Worm (Caenorhabditis elegans) whole organism, young adult: ENCODE data around the gene hpo-10.

Experiments used
- B0035.1 ChIP-seq: sonication (generic microtip); optimal IDR thresholded peaks from 2 replicates; lab custom pipeline; 2016; ENCODE audit warnings: missing genetic modification characterization, mild to moderate bottlenecking, missing compliant biosample characterization, missing genotype, missing genetic modification reagents
- C06A6.2 ChIP-seq: fragments of 200-800 bp; sonication (Bioruptor generic); conservative IDR thresholded peaks from 2 replicates; pipeline ENCODE4 v1.3.6; 2022; ENCODE audit warnings: missing genetic modification characterization, missing compliant biosample characterization
- F10E7.11 ChIP-seq: sonication (generic microtip); optimal IDR thresholded peaks from 2 replicates; lab custom pipeline; 2017; ENCODE audit warnings: mild to moderate bottlenecking, missing genetic modification characterization, moderate library complexity, missing compliant biosample characterization
- F52B5.7 ChIP-seq: sonication (generic microtip); optimal IDR thresholded peaks from 2 replicates; lab custom pipeline; 2016; ENCODE audit warnings: mild to moderate bottlenecking, missing genetic modification characterization, missing compliant biosample characterization
- F57C9.4 ChIP-seq: sonication (generic microtip); optimal IDR thresholded peaks from 2 replicates; lab custom pipeline; 2017; ENCODE audit warnings: mild to moderate bottlenecking, missing genetic modification characterization, missing compliant biosample characterization
- Y53G8AR.9 ChIP-seq: fragments of 200-800 bp; sonication (Bioruptor generic); conservative IDR thresholded peaks from 2 replicates; pipeline ENCODE4 v1.3.6; 2022; ENCODE audit warnings: missing genetic modification reagents, missing genetic modification characterization, missing compliant biosample characterization
- Y79H2A.3 ChIP-seq: fragments of 200-800 bp; sonication (Bioruptor generic); conservative IDR thresholded peaks from 2 replicates; pipeline ENCODE4 v1.3.6; 2022; ENCODE audit warnings: missing genetic modification reagents, missing genetic modification characterization, missing compliant biosample characterization
- ZK185.1 ChIP-seq: sonication (generic microtip); optimal IDR thresholded peaks from 2 replicates; lab custom pipeline; 2016; ENCODE audit warnings: mild to moderate bottlenecking, missing genetic modification characterization, missing compliant biosample characterization; ENCODE audit not compliant: poor library complexity, severe bottlenecking
- akir-1 ChIP-seq: fragments of 200-800 bp; sonication (Bioruptor generic); optimal IDR thresholded peaks from 2 replicates; lab custom pipeline; 2018; ENCODE audit warnings: mild to moderate bottlenecking, missing genetic modification characterization, moderate library complexity, missing compliant biosample characterization
- ama-1 ChIP-seq, 3 experiments: fragments of 150-350 bp in 1 of 3; sonication (generic microtip) in 2 of 3; optimal IDR thresholded peaks; 2 replicates each; lab custom pipeline; 2014 to 2018; ENCODE audit warnings: missing biosample characterization in 2 of 3, missing genetic modification characterization in 2 of 3, missing genetic modification reagents in 2 of 3
- bed-2 ChIP-seq: fragments of 200-800 bp; sonication (Bioruptor generic); IDR thresholded peaks from 2 replicates; pipeline ENCODE4 v1.3.6; 2022; ENCODE audit warnings: missing genetic modification reagents, missing genetic modification characterization, missing compliant biosample characterization
- cebp-1 ChIP-seq, 2 experiments: fragments of 200-800 bp in 1 of 2; sonication (Bioruptor generic) in 1 of 2; sonication (generic microtip) in 1 of 2; IDR thresholded peaks in 1 of 2; optimal IDR thresholded peaks in 1 of 2; 2 replicates each; pipeline versions ENCODE4 v1.3.6 to Lab custom; 2017 to 2022; ENCODE audit warnings: missing compliant biosample characterization in 2 of 2, missing genetic modification characterization in 2 of 2, mild to moderate bottlenecking in 1 of 2, missing genetic modification reagents in 1 of 2, moderate library complexity in 1 of 2
- cebp-2 ChIP-seq: fragments of 200-800 bp; sonication (Bioruptor generic); IDR thresholded peaks from 2 replicates; pipeline ENCODE4 v1.3.6; 2022; ENCODE audit warnings: missing genetic modification characterization, missing compliant biosample characterization
- ceh-58 ChIP-seq: fragments of 200-800 bp; sonication (Bioruptor generic); IDR thresholded peaks from 2 replicates; pipeline ENCODE4 v1.3.6; 2022; ENCODE audit warnings: missing genetic modification characterization, missing compliant biosample characterization
- efl-1 ChIP-seq: fragments of 150-350 bp; optimal IDR thresholded peaks from 2 replicates; lab custom pipeline; 2014; ENCODE audit warnings: missing biosample characterization, missing genetic modification reagents, missing genetic modification characterization
- egl-18 ChIP-seq: fragments of 200-800 bp; sonication (Bioruptor generic); IDR thresholded peaks from 2 replicates; pipeline ENCODE4 v1.3.6; 2022; ENCODE audit warnings: missing genetic modification reagents, missing genetic modification characterization, missing compliant biosample characterization
- fkh-3 ChIP-seq: sonication (generic microtip); optimal IDR thresholded peaks from 2 replicates; lab custom pipeline; 2016; ENCODE audit warnings: mild to moderate bottlenecking, missing genetic modification characterization, missing compliant biosample characterization
- hlh-12 ChIP-seq: sonication (generic microtip); optimal IDR thresholded peaks from 2 replicates; lab custom pipeline; 2016; ENCODE audit warnings: missing genetic modification characterization, missing compliant biosample characterization
- hmg-1.2 ChIP-seq: fragments of 200-800 bp; sonication (Bioruptor generic); IDR thresholded peaks from 2 replicates; pipeline ENCODE4 v1.3.6; 2022; ENCODE audit warnings: missing genetic modification reagents, missing genetic modification characterization, missing compliant biosample characterization
- hsf-1 ChIP-seq: fragments of 200-800 bp; sonication (Bioruptor generic); IDR thresholded peaks from 2 replicates; pipeline ENCODE4 v1.3.6; 2022; ENCODE audit warnings: missing genetic modification reagents, missing genetic modification characterization, missing compliant biosample characterization
- let-526 ChIP-seq: fragments of 200-800 bp; sonication (Bioruptor generic); IDR thresholded peaks from 2 replicates; pipeline ENCODE4 v1.3.6; 2022; ENCODE audit warnings: missing genetic modification reagents, missing genetic modification characterization, missing compliant biosample characterization
- let-607 ChIP-seq, 2 experiments: fragments of 200-800 bp in 1 of 2; sonication (Bioruptor generic) in 1 of 2; sonication (generic microtip) in 1 of 2; optimal IDR thresholded peaks; 2 replicates each; lab custom pipeline; 2016 to 2018; ENCODE audit warnings: mild to moderate bottlenecking in 2 of 2, missing compliant biosample characterization in 2 of 2, missing genetic modification characterization in 2 of 2, moderate library complexity in 2 of 2, missing genotype in 1 of 2
- lin-40 ChIP-seq: sonication (generic microtip); optimal IDR thresholded peaks from 2 replicates; lab custom pipeline; 2016; ENCODE audit warnings: missing genetic modification characterization, mild to moderate bottlenecking, missing compliant biosample characterization, missing genotype, missing genetic modification reagents
- lin-54 ChIP-seq: fragments of 200-800 bp; sonication (Bioruptor generic); optimal IDR thresholded peaks from 2 replicates; lab custom pipeline; 2018; ENCODE audit warnings: mild to moderate bottlenecking, missing genetic modification characterization, missing compliant biosample characterization
- lsy-27 ChIP-seq: sonication (generic microtip); optimal IDR thresholded peaks from 2 replicates; lab custom pipeline; 2017; ENCODE audit warnings: missing genetic modification characterization, mild to moderate bottlenecking, missing compliant biosample characterization, antibody characterized with exemption, missing genotype, borderline replicate concordance; ENCODE audit not compliant: insufficient read depth
- madf-6 ChIP-seq: fragments of 200-800 bp; sonication (Bioruptor generic); IDR thresholded peaks from 2 replicates; pipeline ENCODE4 v1.3.6; 2022; ENCODE audit warnings: missing genetic modification reagents, missing genetic modification characterization, missing compliant biosample characterization
- mxl-1 ChIP-seq: sonication (generic microtip); optimal IDR thresholded peaks from 2 replicates; lab custom pipeline; 2016; ENCODE audit warnings: missing genetic modification characterization, missing compliant biosample characterization
- nfya-2 ChIP-seq: fragments of 200-800 bp; sonication (Bioruptor generic); IDR thresholded peaks from 2 replicates; pipeline ENCODE4 v1.3.6; 2022; ENCODE audit warnings: missing genetic modification reagents, missing genetic modification characterization, missing compliant biosample characterization
- nhr-179 ChIP-seq: sonication (generic microtip); optimal IDR thresholded peaks from 2 replicates; lab custom pipeline; 2016; ENCODE audit warnings: mild to moderate bottlenecking, missing genetic modification characterization, missing compliant biosample characterization
- nhr-27 ChIP-seq: fragments of 200-800 bp; sonication (Bioruptor generic); optimal IDR thresholded peaks from 2 replicates; lab custom pipeline; 2018; ENCODE audit warnings: mild to moderate bottlenecking, missing genetic modification characterization, moderate library complexity, missing compliant biosample characterization
- pha-4 ChIP-seq: fragments of 150-350 bp; sonication (generic microtip); optimal IDR thresholded peaks from 2 replicates; lab custom pipeline; 2014; ENCODE audit warnings: missing biosample characterization, missing genetic modification reagents, missing genetic modification characterization
- sea-2 ChIP-seq: fragments of 200-800 bp; sonication (Bioruptor generic); IDR thresholded peaks from 2 replicates; pipeline ENCODE4 v1.3.6; 2022; ENCODE audit warnings: missing genetic modification characterization, missing compliant biosample characterization
- snpc-3.4 ChIP-seq: sonication (generic microtip); optimal IDR thresholded peaks from 2 replicates; lab custom pipeline; 2017; ENCODE audit warnings: missing genetic modification characterization, mild to moderate bottlenecking, missing compliant biosample characterization, antibody characterized with exemption, moderate library complexity, missing genotype, missing genetic modification reagents
- snpc-4 ChIP-seq, 5 experiments: fragments of 150-350 bp in 1 of 5; sonication (generic microtip) in 4 of 5; optimal IDR thresholded peaks; 2 replicates each; lab custom pipeline; 2014 to 2018; ENCODE audit warnings: missing genetic modification characterization in 5 of 5, missing biosample characterization in 3 of 5, antibody characterized with exemption in 2 of 5, mild to moderate bottlenecking in 2 of 5, missing compliant biosample characterization in 2 of 5, missing genotype in 2 of 5, moderate library complexity in 2 of 5, missing genetic modification reagents in 1 of 5
- xnd-1 ChIP-seq: sonication (generic microtip); optimal IDR thresholded peaks from 2 replicates; lab custom pipeline; 2016; ENCODE audit warnings: missing genotype, missing genetic modification reagents, missing genetic modification characterization, missing compliant biosample characterization
- zfh-2 ChIP-seq: fragments of 200-800 bp; sonication (Bioruptor generic); conservative IDR thresholded peaks from 2 replicates; pipeline ENCODE4 v1.3.6; 2022; ENCODE audit warnings: missing genetic modification reagents, missing genetic modification characterization, missing compliant biosample characterization
- ztf-18 ChIP-seq: sonication (generic microtip); optimal IDR thresholded peaks from 2 replicates; lab custom pipeline; 2016; ENCODE audit warnings: missing genotype, mild to moderate bottlenecking, missing genetic modification characterization, missing compliant biosample characterization
- ztf-22 ChIP-seq: fragments of 200-800 bp; sonication (Bioruptor generic); optimal IDR thresholded peaks from 2 replicates; lab custom pipeline; 2018; ENCODE audit warnings: mild to moderate bottlenecking, missing genetic modification characterization, moderate library complexity, missing compliant biosample characterization
- ztf-3 ChIP-seq: fragments of 200-800 bp; sonication (Bioruptor generic); optimal IDR thresholded peaks from 2 replicates; lab custom pipeline; 2018; ENCODE audit warnings: mild to moderate bottlenecking, missing genetic modification characterization, missing compliant biosample characterization
- ztf-6 ChIP-seq: fragments of 200-800 bp; sonication (Bioruptor generic); IDR thresholded peaks from 2 replicates; pipeline ENCODE4 v1.3.6; 2022; ENCODE audit warnings: missing genetic modification reagents, missing genetic modification characterization, missing compliant biosample characterization

hpo-10 gene

ce11 chrIII:5884459-5884858 is 5.2 kb downstream of the hpo-10 start (continued):
- TF ChIP-seq F10E7.11 (tag; lab: Kevin White, UChicago) (no peak), lin-54 (GFP tag; lab: Kevin White, UChicago) (no peak), Y53G8AR.9 (GFP tag; lab: Robert Waterston, UW) (no peak)

- no peak for TF ChIP-seq nhr-27 (tag; lab: Kevin White, UChicago)
- no peak for TF ChIP-seq B0035.1 (tag; lab: Kevin White, UChicago)
- TF ChIP-seq snpc-3.4: no peak
- no peak for TF ChIP-seq ztf-18 (tag; lab: Kevin White, UChicago)
- TF ChIP-seq cebp-2 (GFP tag; lab: Robert Waterston, UW): no peak
- no peak for TF ChIP-seq ZK185.1 (tag; lab: Kevin White, UChicago)
- no peak for TF ChIP-seq lin-40 (tag; lab: Kevin White, UChicago)
- no peak for TF ChIP-seq sea-2 (GFP tag; lab: Robert Waterston, UW)
- no peak for TF ChIP-seq ama-1 (optimal IDR thresholded peaks at IDR 0.05; lab: Kevin White, UChicago)
- TF ChIP-seq ama-1 (GFP tag; optimal IDR thresholded peaks at IDR 0.05; lab: Kevin White, UChicago): no peak
- no peak for TF ChIP-seq zfh-2 (GFP tag; lab: Robert Waterston, UW)
- TF ChIP-seq hmg-1.2 (GFP tag; lab: Robert Waterston, UW): no peak
- no peak for TF ChIP-seq xnd-1 (tag; lab: Kevin White, UChicago)
These were observed 7.6 kb downstream of the hpo-10 start, which contains the start of gene C28H8.7 for ce11 chrIII:5886893-5887292. C28H8.7 (minus strand) TSS chrIII:5886993.

DNA sequence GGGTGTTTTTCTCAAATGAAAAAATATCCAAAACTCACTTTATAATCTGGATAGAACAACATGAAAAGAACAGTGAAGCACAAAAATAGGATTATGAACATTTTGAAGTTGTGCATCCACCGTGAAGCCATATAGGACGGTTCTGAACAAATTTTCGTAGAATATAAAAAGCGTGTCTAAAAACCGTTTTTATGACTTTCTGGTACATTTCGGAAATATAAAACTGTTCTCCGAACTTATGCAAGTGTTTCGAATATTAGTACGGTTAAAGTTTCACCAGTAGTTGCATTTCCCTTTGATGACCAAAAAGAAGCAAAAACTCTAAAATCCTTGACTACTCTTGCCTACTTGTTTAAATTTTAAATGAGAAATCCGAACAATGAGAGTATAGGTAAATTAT is 9.4 kb downstream of the hpo-10 start, which contains the start of gene C28H8.8:
TSS of gene C28H8.8 (minus strand) at position 101 of the 400 bp plus-strand sequence.
- TF ChIP-seq hlh-12 (tag; lab: Kevin White, UChicago): no peak
- TF ChIP-seq nfya-2 (GFP tag; lab: Robert Waterston, UW): no peak
- TF ChIP-seq ztf-22 (GFP tag; lab: Kevin White, UChicago): no peak
- TF ChIP-seq bed-2 (GFP tag; lab: Robert Waterston, UW): no peak
- TF ChIP-seq snpc-4 (GFP tag; optimal IDR thresholded peaks at IDR 0.05; lab: Kevin White, UChicago): no peak
- TF ChIP-seq snpc-4 (tag; optimal IDR thresholded peaks at IDR 0.05; lab: Kevin White, UChicago): no peak
- TF ChIP-seq nhr-179 (tag; lab: Kevin White, UChicago): no peak
- TF ChIP-seq F52B5.7 (tag; lab: Kevin White, UChicago): no peak
- TF ChIP-seq egl-18: no peak
- TF ChIP-seq C06A6.2: no peak
- no peak for TF ChIP-seq let-607 (tag; optimal IDR thresholded peaks at IDR 0.05; lab: Kevin White, UChicago)
- TF ChIP-seq, all 124 proteins: peak for 0

DNA sequence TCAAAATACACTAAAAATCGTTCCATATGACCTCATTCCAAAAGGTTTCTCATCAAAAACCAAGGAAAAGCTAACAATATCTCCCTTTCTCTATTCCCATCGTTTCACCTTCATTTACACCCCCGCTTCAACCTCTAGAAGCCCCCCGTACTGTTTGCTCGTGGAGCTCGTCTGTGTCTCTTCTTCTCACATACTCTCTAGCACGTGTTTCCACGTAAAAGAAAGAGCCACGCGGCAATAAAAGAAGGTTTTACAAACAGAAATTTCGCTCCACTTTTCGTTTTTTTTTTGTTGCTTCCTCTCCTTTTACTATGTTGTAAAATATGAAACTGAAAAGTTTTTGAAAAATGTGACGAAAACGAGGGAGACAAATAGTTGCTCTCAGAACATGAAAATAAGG is 13.6 kb downstream of the hpo-10 start:
- TF ChIP-seq Y79H2A.3 (GFP tag; lab: Robert Waterston, UW) (no peak), ceh-58 (GFP tag; lab: Robert Waterston, UW) (no peak), let-526 (GFP tag; lab: Robert Waterston, UW) (no peak), madf-6 (GFP tag; lab: Robert Waterston, UW) (no peak), F57C9.4 (tag; lab: Kevin White, UChicago) (no peak), pha-4 (peak; percentile 63)

DNA sequence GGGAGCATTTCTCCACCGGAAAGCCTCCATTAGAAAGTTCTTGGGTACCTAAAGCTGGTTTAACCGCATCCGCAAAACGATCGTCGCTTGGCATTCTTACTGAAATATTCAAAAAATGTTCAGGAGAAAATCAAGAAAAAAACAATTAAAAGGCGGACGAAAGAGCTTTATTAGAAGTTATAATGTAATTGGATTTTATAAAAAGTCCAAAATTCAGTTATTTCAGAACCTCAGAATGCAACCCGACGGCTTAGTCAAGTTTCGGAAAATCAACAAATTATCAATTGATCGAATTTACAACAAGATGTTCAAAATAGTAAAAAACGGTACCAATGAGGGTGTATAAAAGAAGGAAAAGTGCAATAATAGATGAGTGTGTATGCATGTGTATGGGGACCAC is 16.6 kb downstream of the hpo-10 start, which contains the start of gene pxl-1:
TSS of gene pxl-1 (minus strand) at position 101 of the 400 bp plus-strand sequence.
- TF ChIP-seq fkh-3 (tag; lab: Kevin White, UChicago) (no peak), xnd-1 (tag; lab: Kevin White, UChicago) (no peak), ztf-3 (GFP tag; lab: Kevin White, UChicago) (no peak), efl-1 (GFP tag; lab: Kevin White, UChicago) (no peak), cebp-1 (GFP tag; IDR thresholded peaks at IDR 0.05; lab: Robert Waterston, UW) (no peak), cebp-1 (tag; optimal IDR thresholded peaks at IDR 0.05; lab: Kevin White, UChicago) (no peak), akir-1 (GFP tag; lab: Kevin White, UChicago) (no peak), ama-1 (optimal IDR thresholded peaks at IDR 0.05; lab: Kevin White, UChicago) (no peak), ama-1 (GFP tag; optimal IDR thresholded peaks at IDR 0.05; lab: Kevin White, UChicago) (no peak), lsy-27 (tag; lab: Kevin White, UChicago) (no peak), ZK185.1 (tag; lab: Kevin White, UChicago) (no peak), hsf-1 (no peak), mxl-1 (no peak), ztf-6 (GFP tag; lab: Robert Waterston, UW) (no peak)
